Worm (Caenorhabditis elegans): ENCODE data around the gene clc-22.

clc-22 gene

DNA sequence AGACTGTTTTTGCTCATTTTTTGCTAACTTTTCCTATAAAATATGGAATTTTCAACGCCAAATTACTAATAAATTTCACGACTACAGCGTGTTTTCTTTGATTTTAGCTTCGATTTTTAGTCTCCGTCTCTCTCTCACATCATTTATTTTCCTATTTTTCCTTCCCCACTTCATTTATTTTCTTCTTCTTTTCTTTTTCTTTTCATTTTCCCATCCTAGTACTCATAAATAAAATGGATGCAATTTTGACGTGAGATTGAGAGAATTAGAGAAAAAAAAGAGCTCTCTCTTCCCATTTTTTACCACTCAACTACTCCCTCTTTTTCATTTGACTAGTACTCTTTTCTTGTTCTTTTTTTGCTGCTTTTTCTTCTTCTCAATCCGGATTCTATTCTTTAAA is 35.6 kb downstream of the clc-22 start (continued):
- TF ChIP-seq unc-62 (GFP tag; optimal IDR thresholded peaks at IDR 0.05) (no peak), snpc-4 (tag; optimal IDR thresholded peaks at IDR 0.05) (no peak), alr-1 (tag; optimal IDR thresholded peaks at IDR 0.05) (no peak)

DNA sequence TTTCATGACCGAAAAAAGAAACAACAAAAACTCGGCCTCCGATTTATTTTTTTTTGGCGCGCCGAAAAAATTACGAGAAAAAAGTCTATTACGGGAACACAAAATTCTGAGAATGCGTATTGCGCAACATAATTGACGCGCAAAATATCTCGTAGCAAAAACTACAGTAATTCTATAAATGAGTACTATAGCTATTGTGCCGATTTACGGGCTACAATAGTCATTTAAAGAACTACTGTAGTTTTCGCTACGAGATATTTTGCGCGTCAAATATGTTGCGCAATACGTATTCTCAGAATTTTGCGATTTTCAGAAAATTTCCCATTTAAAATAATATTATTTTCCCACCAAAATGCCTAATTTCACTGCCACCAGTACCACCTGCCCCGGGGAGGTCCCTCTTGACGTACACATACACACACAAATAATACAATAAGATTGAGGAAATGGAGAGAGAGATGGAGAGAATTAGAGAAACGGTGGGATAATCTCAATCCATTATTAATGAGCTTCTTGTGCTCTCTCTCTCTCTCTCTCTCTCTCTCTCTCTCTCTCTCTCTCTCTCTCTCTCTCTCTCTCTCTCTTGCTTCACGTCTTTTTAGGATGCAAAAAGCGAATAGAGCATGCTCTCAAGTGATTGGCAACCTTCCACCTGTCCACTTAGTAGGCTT is 36.3 kb downstream of the clc-22 start:
- TF ChIP-seq nhr-10 (tag; optimal IDR thresholded peaks at IDR 0.05) (no peak), unc-39 (tag; optimal IDR thresholded peaks at IDR 0.05) (no peak), sma-9 (GFP tag; optimal IDR thresholded peaks at IDR 0.05) (peak; percentile 24), sma-9 (tag; optimal IDR thresholded peaks at IDR 0.05) (no peak), lsy-2 (tag; optimal IDR thresholded peaks at IDR 0.05) (peak in 1 of 2 experiments; percentile 14)

DNA sequence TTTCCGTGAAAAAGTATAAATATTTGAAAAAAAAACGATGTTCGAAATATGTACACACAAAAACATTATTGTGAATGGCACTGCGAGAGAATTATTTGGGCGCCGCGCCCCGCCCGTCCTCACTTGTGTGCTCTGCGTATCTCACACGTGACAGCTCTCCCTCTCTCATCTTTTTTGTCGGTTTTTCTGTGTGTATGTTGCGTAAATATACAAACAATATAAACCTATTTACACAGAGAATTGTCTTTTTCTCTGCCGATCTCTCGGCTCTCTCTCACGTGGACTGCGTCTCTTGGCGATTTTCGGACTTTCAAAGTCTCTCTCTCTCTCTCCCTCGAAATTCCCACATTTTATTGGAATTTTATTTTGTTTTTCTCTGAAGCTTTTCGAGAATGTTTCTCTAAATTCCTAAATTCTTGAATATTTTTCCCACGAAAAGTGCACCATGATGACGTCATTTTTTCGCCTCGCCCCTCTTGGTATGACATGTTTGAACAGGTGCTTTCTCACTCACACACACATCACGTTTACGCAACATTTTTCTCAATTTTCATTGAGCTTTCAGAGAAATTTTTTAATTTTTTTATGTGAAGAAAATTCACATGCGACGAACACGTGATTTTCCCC is 37.1 kb downstream of the clc-22 start:
- TF ChIP-seq sem-4 (tag; optimal IDR thresholded peaks at IDR 0.05) (no peak), C34F6.9 (tag; optimal IDR thresholded peaks at IDR 0.05) (peak; percentile 76), F13H6.1 (tag; optimal IDR thresholded peaks at IDR 0.05) (peak; percentile 96), zag-1 (tag; optimal IDR thresholded peaks at IDR 0.05) (peak; percentile 69), R02D3.7 (tag; optimal IDR thresholded peaks at IDR 0.05) (no peak), ama-1 (optimal IDR thresholded peaks at IDR 0.05) (peak; percentile 18), nhr-77 (tag; optimal IDR thresholded peaks at IDR 0.05) (no peak), lsy-2 (tag; optimal IDR thresholded peaks at IDR 0.05) (peak; percentile 33 to 81), sma-3 (GFP tag; optimal IDR thresholded peaks at IDR 0.05) (peak; percentile 51), nhr-129 (tag; optimal IDR thresholded peaks at IDR 0.05) (peak; percentile 71), unc-62 (GFP tag; optimal IDR thresholded peaks at IDR 0.05) (no peak), nhr-21 (tag; optimal IDR thresholded peaks at IDR 0.05) (peak; percentile 42), sma-9 (GFP tag; optimal IDR thresholded peaks at IDR 0.05) (peak; percentile 95), sma-9 (tag; optimal IDR thresholded peaks at IDR 0.05) (no peak), unc-55 (GFP tag; optimal IDR thresholded peaks at IDR 0.05) (peak; percentile 70), snpc-4 (tag; optimal IDR thresholded peaks at IDR 0.05) (peak; percentile 11), mdl-1 (tag; optimal IDR thresholded peaks at IDR 0.05) (peak; percentile 80 to 94), ceh-16 (tag; optimal IDR thresholded peaks at IDR 0.05) (no peak), nhr-6 (tag; optimal IDR thresholded peaks at IDR 0.05) (peak; percentile 55), egl-27 (tag; optimal IDR thresholded peaks at IDR 0.05) (peak; percentile 69), peb-1 (tag; optimal IDR thresholded peaks at IDR 0.05) (no peak), fos-1 (tag; optimal IDR thresholded peaks at IDR 0.05) (peak; percentile 55), unc-39 (tag; optimal IDR thresholded peaks at IDR 0.05) (no peak), ceh-82 (tag; optimal IDR thresholded peaks at IDR 0.05) (no peak), skn-1 (tag; optimal IDR thresholded peaks at IDR 0.05) (peak; percentile 27), elt-3 (tag; optimal IDR thresholded peaks at IDR 0.05) (no peak), ztf-1 (GFP tag; conservative IDR thresholded peaks at IDR 0.05) (no peak), aly-2 (tag; optimal IDR thresholded peaks at IDR 0.05) (no peak), nhr-237 (tag; optimal IDR thresholded peaks at IDR 0.05) (no peak), dmd-4 (tag; optimal IDR thresholded peaks at IDR 0.05) (no peak), lin-11 (tag; optimal IDR thresholded peaks at IDR 0.05) (no peak), crh-2 (tag; optimal IDR thresholded peaks at IDR 0.05) (peak; percentile 77), nhr-10 (tag; optimal IDR thresholded peaks at IDR 0.05) (no peak), ztf-11 (tag; optimal IDR thresholded peaks at IDR 0.05) (no peak), mbf-1 (tag; optimal IDR thresholded peaks at IDR 0.05) (no peak), blmp-1 (tag; optimal IDR thresholded peaks at IDR 0.05; ENCODE audit: insufficient read depth) (no peak), nhr-25 (tag; optimal IDR thresholded peaks at IDR 0.05) (peak; percentile 29), ZK546.5 (tag; optimal IDR thresholded peaks at IDR 0.05) (no peak), Y55F3AM.14 (GFP tag; optimal IDR thresholded peaks at IDR 0.05) (peak; percentile 89), mab-5 (tag; optimal IDR thresholded peaks at IDR 0.05) (peak; percentile 56), nhr-23 (tag; optimal IDR thresholded peaks at IDR 0.05) (no peak), elt-1 (tag; optimal IDR thresholded peaks at IDR 0.05) (no peak), nhr-11 (tag; optimal IDR thresholded peaks at IDR 0.05) (no peak), gmeb-1 (tag; optimal IDR thresholded peaks at IDR 0.05) (peak; percentile 39), nhr-12 (tag; optimal IDR thresholded peaks at IDR 0.05) (no peak), lin-13 (GFP tag; optimal IDR thresholded peaks at IDR 0.05) (no peak), ztf-4 (tag; optimal IDR thresholded peaks at IDR 0.05) (peak; percentile 67), alr-1 (tag; optimal IDR thresholded peaks at IDR 0.05) (no peak), lin-39 (tag; optimal IDR thresholded peaks at IDR 0.05) (no peak)
